Worm (Caenorhabditis elegans) whole organism, young adult: ENCODE results near the gene F58F12.12.
A peak's percentile ranks its signal among the peaks of the same experiment; 100 is the strongest.

Experiments used
- C06A6.2 ChIP-seq: fragments of 200-800 bp; sonication (Bioruptor generic); conservative IDR thresholded peaks from 2 replicates; pipeline ENCODE4 v1.3.6; 2022; ENCODE audit warnings: missing genetic modification characterization, missing compliant biosample characterization
- F22D6.2 ChIP-seq: sonication (generic microtip); optimal IDR thresholded peaks from 2 replicates; lab custom pipeline; 2016; ENCODE audit warnings: mild to moderate bottlenecking, missing genetic modification characterization, missing compliant biosample characterization
- F23B12.7 ChIP-seq: sonication (generic microtip); optimal IDR thresholded peaks from 2 replicates; lab custom pipeline; 2017; ENCODE audit warnings: missing genetic modification characterization, mild to moderate bottlenecking, missing compliant biosample characterization, antibody characterized with exemption, moderate library complexity; ENCODE audit not compliant: insufficient read depth
- F39B2.1 ChIP-seq: fragments of 200-800 bp; sonication (Bioruptor generic); IDR thresholded peaks from 2 replicates; pipeline ENCODE4 v1.3.6; 2022; ENCODE audit warnings: missing genetic modification reagents, missing genetic modification characterization, missing compliant biosample characterization
- K12H6.12 ChIP-seq: fragments of 200-800 bp; sonication (Bioruptor generic); optimal IDR thresholded peaks from 2 replicates; lab custom pipeline; 2018; ENCODE audit warnings: mild to moderate bottlenecking, missing genetic modification characterization, missing compliant biosample characterization
- T07F8.4 ChIP-seq: sonication (generic microtip); optimal IDR thresholded peaks from 2 replicates; lab custom pipeline; 2016; ENCODE audit warnings: mild to moderate bottlenecking, missing genetic modification characterization, moderate library complexity, missing compliant biosample characterization
- T26A5.8 ChIP-seq: sonication (generic microtip); optimal IDR thresholded peaks from 2 replicates; lab custom pipeline; 2016; ENCODE audit warnings: missing genetic modification characterization, missing compliant biosample characterization
- Y67H2A.10 ChIP-seq: fragments of 200-800 bp; sonication (Bioruptor generic); conservative IDR thresholded peaks from 2 replicates; pipeline ENCODE4 v1.3.6; 2022; ENCODE audit warnings: missing genetic modification reagents, missing genetic modification characterization, missing compliant biosample characterization
- Y79H2A.3 ChIP-seq: fragments of 200-800 bp; sonication (Bioruptor generic); conservative IDR thresholded peaks from 2 replicates; pipeline ENCODE4 v1.3.6; 2022; ENCODE audit warnings: missing genetic modification reagents, missing genetic modification characterization, missing compliant biosample characterization
- Y95B8A.8 ChIP-seq: fragments of 200-800 bp; sonication (Bioruptor generic); IDR thresholded peaks from 2 replicates; pipeline ENCODE4 v1.3.6; 2022; ENCODE audit warnings: missing genetic modification reagents, missing genetic modification characterization, missing compliant biosample characterization
- ZK185.1 ChIP-seq: sonication (generic microtip); optimal IDR thresholded peaks from 2 replicates; lab custom pipeline; 2016; ENCODE audit warnings: mild to moderate bottlenecking, missing genetic modification characterization, missing compliant biosample characterization; ENCODE audit not compliant: poor library complexity, severe bottlenecking
- aptf-3 ChIP-seq: fragments of 200-800 bp; sonication (Bioruptor generic); IDR thresholded peaks from 2 replicates; pipeline ENCODE4 v1.3.6; 2022; ENCODE audit warnings: missing genetic modification characterization, missing compliant biosample characterization
- ccch-3 ChIP-seq: fragments of 200-800 bp; sonication (Bioruptor generic); optimal IDR thresholded peaks from 2 replicates; lab custom pipeline; 2018; ENCODE audit warnings: mild to moderate bottlenecking, missing genetic modification characterization, missing compliant biosample characterization
- cebp-1 ChIP-seq, 2 experiments: fragments of 200-800 bp in 1 of 2; sonication (Bioruptor generic) in 1 of 2; sonication (generic microtip) in 1 of 2; IDR thresholded peaks in 1 of 2; optimal IDR thresholded peaks in 1 of 2; 2 replicates each; pipeline versions ENCODE4 v1.3.6 to Lab custom; 2017 to 2022; ENCODE audit warnings: missing compliant biosample characterization in 2 of 2, missing genetic modification characterization in 2 of 2, mild to moderate bottlenecking in 1 of 2, missing genetic modification reagents in 1 of 2, moderate library complexity in 1 of 2
- cebp-2 ChIP-seq: fragments of 200-800 bp; sonication (Bioruptor generic); IDR thresholded peaks from 2 replicates; pipeline ENCODE4 v1.3.6; 2022; ENCODE audit warnings: missing genetic modification characterization, missing compliant biosample characterization
- ceh-58 ChIP-seq: fragments of 200-800 bp; sonication (Bioruptor generic); IDR thresholded peaks from 2 replicates; pipeline ENCODE4 v1.3.6; 2022; ENCODE audit warnings: missing genetic modification characterization, missing compliant biosample characterization
- dpff-1 ChIP-seq: sonication (generic microtip); optimal IDR thresholded peaks from 2 replicates; lab custom pipeline; 2017; ENCODE audit warnings: mild to moderate bottlenecking, missing genetic modification characterization, missing compliant biosample characterization
- efl-1 ChIP-seq: fragments of 150-350 bp; optimal IDR thresholded peaks from 2 replicates; lab custom pipeline; 2014; ENCODE audit warnings: missing biosample characterization, missing genetic modification reagents, missing genetic modification characterization
- egl-44 ChIP-seq: fragments of 200-800 bp; sonication (Bioruptor generic); IDR thresholded peaks from 2 replicates; pipeline ENCODE4 v1.3.6; 2022; ENCODE audit warnings: missing genetic modification reagents, missing genetic modification characterization, missing compliant biosample characterization
- ekl-4 ChIP-seq: fragments of 200-800 bp; sonication (Bioruptor generic); IDR thresholded peaks from 2 replicates; pipeline ENCODE4 v1.3.6; 2022; ENCODE audit warnings: missing genetic modification reagents, missing genetic modification characterization, missing compliant biosample characterization
- gei-17 ChIP-seq: fragments of 200-800 bp; sonication (Bioruptor generic); optimal IDR thresholded peaks from 2 replicates; lab custom pipeline; 2018; ENCODE audit warnings: mild to moderate bottlenecking, missing genetic modification characterization, missing compliant biosample characterization
- hmg-1.2 ChIP-seq: fragments of 200-800 bp; sonication (Bioruptor generic); IDR thresholded peaks from 2 replicates; pipeline ENCODE4 v1.3.6; 2022; ENCODE audit warnings: missing genetic modification reagents, missing genetic modification characterization, missing compliant biosample characterization
- hmg-20 ChIP-seq: fragments of 200-800 bp; sonication (Bioruptor generic); IDR thresholded peaks from 2 replicates; pipeline ENCODE4 v1.3.6; 2022; ENCODE audit warnings: missing genetic modification reagents, missing genetic modification characterization, missing compliant biosample characterization
- lin-54 ChIP-seq: fragments of 200-800 bp; sonication (Bioruptor generic); optimal IDR thresholded peaks from 2 replicates; lab custom pipeline; 2018; ENCODE audit warnings: mild to moderate bottlenecking, missing genetic modification characterization, missing compliant biosample characterization
- madf-3 ChIP-seq: fragments of 200-800 bp; sonication (Bioruptor generic); IDR thresholded peaks from 2 replicates; pipeline ENCODE4 v1.3.6; 2022; ENCODE audit warnings: missing genetic modification reagents, missing genetic modification characterization, missing compliant biosample characterization
- madf-8 ChIP-seq: fragments of 200-800 bp; sonication (Bioruptor generic); conservative IDR thresholded peaks from 2 replicates; pipeline ENCODE4 v1.3.6; 2022; ENCODE audit warnings: missing genetic modification reagents, missing genetic modification characterization, missing compliant biosample characterization
- mes-4 ChIP-seq: sonication (generic microtip); optimal IDR thresholded peaks from 2 replicates; lab custom pipeline; 2016; ENCODE audit warnings: missing genotype, missing genetic modification characterization, missing compliant biosample characterization
- nfya-1 ChIP-seq: sonication (generic microtip); optimal IDR thresholded peaks from 2 replicates; lab custom pipeline; 2017; ENCODE audit warnings: antibody characterized with exemption, missing compliant biosample characterization, missing genetic modification characterization, borderline replicate concordance; ENCODE audit not compliant: insufficient read depth
- nfya-2 ChIP-seq: fragments of 200-800 bp; sonication (Bioruptor generic); IDR thresholded peaks from 2 replicates; pipeline ENCODE4 v1.3.6; 2022; ENCODE audit warnings: missing genetic modification reagents, missing genetic modification characterization, missing compliant biosample characterization
- nhr-27 ChIP-seq: fragments of 200-800 bp; sonication (Bioruptor generic); optimal IDR thresholded peaks from 2 replicates; lab custom pipeline; 2018; ENCODE audit warnings: mild to moderate bottlenecking, missing genetic modification characterization, moderate library complexity, missing compliant biosample characterization
- nhr-80 ChIP-seq: sonication (generic microtip); optimal IDR thresholded peaks from 2 replicates; lab custom pipeline; 2016; ENCODE audit warnings: missing genetic modification characterization, missing compliant biosample characterization
- pha-4 ChIP-seq: fragments of 150-350 bp; sonication (generic microtip); optimal IDR thresholded peaks from 2 replicates; lab custom pipeline; 2014; ENCODE audit warnings: missing biosample characterization, missing genetic modification reagents, missing genetic modification characterization
- repo-1 ChIP-seq: sonication (generic microtip); optimal IDR thresholded peaks from 2 replicates; lab custom pipeline; 2017; ENCODE audit warnings: mild to moderate bottlenecking, missing genetic modification characterization, missing compliant biosample characterization
- sea-2 ChIP-seq: fragments of 200-800 bp; sonication (Bioruptor generic); IDR thresholded peaks from 2 replicates; pipeline ENCODE4 v1.3.6; 2022; ENCODE audit warnings: missing genetic modification characterization, missing compliant biosample characterization
- snpc-4 ChIP-seq, 5 experiments: fragments of 150-350 bp in 1 of 5; sonication (generic microtip) in 4 of 5; optimal IDR thresholded peaks; 2 replicates each; lab custom pipeline; 2014 to 2018; ENCODE audit warnings: missing genetic modification characterization in 5 of 5, missing biosample characterization in 3 of 5, antibody characterized with exemption in 2 of 5, mild to moderate bottlenecking in 2 of 5, missing compliant biosample characterization in 2 of 5, missing genotype in 2 of 5, moderate library complexity in 2 of 5, missing genetic modification reagents in 1 of 5
- unc-130 ChIP-seq: sonication (generic microtip); optimal IDR thresholded peaks from 2 replicates; lab custom pipeline; 2016; ENCODE audit warnings: missing genetic modification reagents, missing genetic modification characterization, missing compliant biosample characterization
- unc-62 ChIP-seq: fragments of 150-350 bp; optimal IDR thresholded peaks from 2 replicates; lab custom pipeline; 2014; ENCODE audit warnings: missing biosample characterization, missing genetic modification reagents, missing genetic modification characterization
- zfh-2 ChIP-seq: fragments of 200-800 bp; sonication (Bioruptor generic); conservative IDR thresholded peaks from 2 replicates; pipeline ENCODE4 v1.3.6; 2022; ENCODE audit warnings: missing genetic modification reagents, missing genetic modification characterization, missing compliant biosample characterization
- zim-3 ChIP-seq: sonication (generic microtip); optimal IDR thresholded peaks from 2 replicates; lab custom pipeline; 2017; ENCODE audit warnings: mild to moderate bottlenecking, missing genetic modification characterization, moderate library complexity, missing compliant biosample characterization
- ztf-22 ChIP-seq: fragments of 200-800 bp; sonication (Bioruptor generic); optimal IDR thresholded peaks from 2 replicates; lab custom pipeline; 2018; ENCODE audit warnings: mild to moderate bottlenecking, missing genetic modification characterization, moderate library complexity, missing compliant biosample characterization

The F58F12.12 gene

ce11 chrII:6344513-6344912 lies 36.5 kb upstream of the F58F12.12 start:
- no peak for TF ChIP-seq Y95B8A.8 (GFP tag; lab: Robert Waterston, UW)
- no peak for TF ChIP-seq ZK185.1
- TF ChIP-seq ceh-58 (GFP tag; lab: Robert Waterston, UW) = no peak
- TF ChIP-seq dpff-1 = no peak
- no peak for TF ChIP-seq ztf-22 (GFP tag; lab: Kevin White, UChicago)
- no peak for TF ChIP-seq nfya-2 (GFP tag; lab: Robert Waterston, UW)
- no peak for TF ChIP-seq mes-4 (tag; lab: Kevin White, UChicago)
- no peak for TF ChIP-seq zim-3 (tag; lab: Kevin White, UChicago)
- no peak for TF ChIP-seq unc-130 (GFP tag; lab: Kevin White, UChicago)
- TF ChIP-seq lin-54 = no peak
- no peak for TF ChIP-seq hmg-20
- TF ChIP-seq snpc-4 (GFP tag; optimal IDR thresholded peaks at IDR 0.05; lab: Kevin White, UChicago) = no peak
- no peak for TF ChIP-seq snpc-4 (tag; optimal IDR thresholded peaks at IDR 0.05; lab: Kevin White, UChicago)
- TF ChIP-seq egl-44 (GFP tag; lab: Robert Waterston, UW) = no peak

- no peak for TF ChIP-seq hmg-1.2
Observed at ce11 chrII:6345195-6346158, 35.5 kb upstream of the F58F12.12 start, which contains the start of gene C32D5.8. Gene C32D5.8 (minus strand): TSS chrII:6345964.

ce11 chrII:6346551-6347079 lies 34.4 kb upstream of the F58F12.12 start:
- 0 out of 2 replicates have a peak, but pooled peaks have one; percentile 38 for TF ChIP-seq madf-3 (GFP tag; lab: Robert Waterston, UW)
- no peak for TF ChIP-seq sea-2 (GFP tag; lab: Robert Waterston, UW)
- TF ChIP-seq T07F8.4 = no peak
- TF ChIP-seq repo-1 (tag; lab: Kevin White, UChicago) = peak; percentile 97
- TF ChIP-seq F22D6.2 = peak; percentile 39
- peak; percentile 32 for TF ChIP-seq nhr-80
- peak; percentile 73; the same call in 1 of the 2 replicates for TF ChIP-seq ekl-4
- no peak for TF ChIP-seq T26A5.8 (tag; lab: Kevin White, UChicago)
- TF ChIP-seq aptf-3 (GFP tag; lab: Robert Waterston, UW) = no peak
- 0 out of 2 replicates have a peak, but pooled peaks have one; percentile 65 for TF ChIP-seq cebp-2 (GFP tag; lab: Robert Waterston, UW)
- TF ChIP-seq Y67H2A.10 (GFP tag; lab: Robert Waterston, UW) = no peak
- TF ChIP-seq gei-17 = peak; percentile 80
- TF ChIP-seq C06A6.2 (GFP tag; lab: Robert Waterston, UW) = peak; percentile 67
- TF ChIP-seq ccch-3 = no peak
- TF ChIP-seq madf-8 = no peak
- peak; percentile 98 for TF ChIP-seq cebp-1 (GFP tag; IDR thresholded peaks at IDR 0.05; lab: Robert Waterston, UW)
- TF ChIP-seq cebp-1 (tag; optimal IDR thresholded peaks at IDR 0.05; lab: Kevin White, UChicago) = peak; percentile 98
- peak; percentile 58 for TF ChIP-seq K12H6.12 (tag; lab: Kevin White, UChicago)
- TF ChIP-seq F23B12.7 (tag; lab: Kevin White, UChicago) = peak; percentile 96
- TF ChIP-seq efl-1 = no peak
- TF ChIP-seq unc-62 (GFP tag; lab: Kevin White, UChicago) = peak; percentile 55
- no peak for TF ChIP-seq zfh-2 (GFP tag; lab: Robert Waterston, UW)
- TF ChIP-seq nfya-2 (GFP tag; lab: Robert Waterston, UW) = peak; percentile 81; the same call in 1 of the 2 replicates
- peak; percentile 35 for TF ChIP-seq ztf-22 (GFP tag; lab: Kevin White, UChicago)
- no peak for TF ChIP-seq nhr-27 (tag; lab: Kevin White, UChicago)
- peak; percentile 46 for TF ChIP-seq pha-4 (tag; lab: Kevin White, UChicago)
- no peak; the same call in 1 of the 2 replicates for TF ChIP-seq Y79H2A.3
- no peak for TF ChIP-seq mes-4 (tag; lab: Kevin White, UChicago)
- TF ChIP-seq snpc-4 (GFP tag; optimal IDR thresholded peaks at IDR 0.05; lab: Kevin White, UChicago) = no peak
- TF ChIP-seq snpc-4 (tag; optimal IDR thresholded peaks at IDR 0.05; lab: Kevin White, UChicago) = peak in 2 of 4 experiments; percentile 10 to 50
- TF ChIP-seq F39B2.1 = no peak
- TF ChIP-seq nfya-1 (tag; lab: Kevin White, UChicago) = no peak
